Worm (Caenorhabditis elegans) whole organism, L2 larva: ENCODE data around the gene K03B8.11.

ENCODE experiments used
- elt-3 ChIP-seq: sonication (generic microtip); optimal IDR thresholded peaks from 2 replicates; lab custom pipeline; 2017; ENCODE audit warnings: missing biosample characterization, missing genetic modification characterization
- nhr-11 ChIP-seq: fragments of 150-350 bp; optimal IDR thresholded peaks from 2 replicates; lab custom pipeline; 2014; ENCODE audit warnings: missing biosample characterization, missing genetic modification characterization
- nhr-237 ChIP-seq: fragments of 150-350 bp; optimal IDR thresholded peaks from 2 replicates; lab custom pipeline; 2014; ENCODE audit warnings: missing biosample characterization, missing genetic modification characterization
- nhr-25 ChIP-seq: fragments of 150-350 bp; sonication (generic microtip); optimal IDR thresholded peaks from 3 replicates; lab custom pipeline; 2014; ENCODE audit warnings: missing biosample characterization, missing genetic modification characterization
- skn-1 ChIP-seq: sonication (generic microtip); optimal IDR thresholded peaks from 2 replicates; lab custom pipeline; 2017; ENCODE audit warnings: missing biosample characterization, missing genetic modification characterization

DNA sequence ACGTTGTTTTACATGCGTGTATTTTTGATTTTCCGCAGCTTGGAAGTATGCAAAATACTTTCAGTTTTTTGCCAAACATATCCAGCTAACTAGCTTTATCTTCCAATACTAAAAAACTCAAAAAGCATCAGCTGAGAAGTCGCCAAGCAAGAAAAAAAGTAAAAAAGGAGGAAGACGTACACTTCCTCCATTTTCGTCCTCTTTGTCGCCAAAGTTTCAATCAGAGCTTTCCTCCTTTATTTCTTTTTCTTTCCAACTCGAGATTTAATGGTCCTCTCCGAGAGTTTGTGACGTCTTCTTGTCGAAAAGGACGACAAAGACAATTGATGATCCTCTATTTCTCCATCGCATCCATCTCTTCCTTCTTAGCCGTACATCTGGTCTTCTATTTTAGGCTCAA, 9.7 kb downstream of the K03B8.11 start:
- no peak for TF ChIP-seq nhr-11 (tag; lab: Kevin White, UChicago)
- no peak for TF ChIP-seq nhr-25 (tag; lab: Kevin White, UChicago)
- TF ChIP-seq nhr-237 (tag; lab: Kevin White, UChicago) = no peak
- TF ChIP-seq elt-3 (tag; lab: Kevin White, UChicago) = no peak
- no peak for TF ChIP-seq skn-1
